Worm (Caenorhabditis elegans): ENCODE results near the gene F11C1.7.

The F11C1.7 gene

DNA sequence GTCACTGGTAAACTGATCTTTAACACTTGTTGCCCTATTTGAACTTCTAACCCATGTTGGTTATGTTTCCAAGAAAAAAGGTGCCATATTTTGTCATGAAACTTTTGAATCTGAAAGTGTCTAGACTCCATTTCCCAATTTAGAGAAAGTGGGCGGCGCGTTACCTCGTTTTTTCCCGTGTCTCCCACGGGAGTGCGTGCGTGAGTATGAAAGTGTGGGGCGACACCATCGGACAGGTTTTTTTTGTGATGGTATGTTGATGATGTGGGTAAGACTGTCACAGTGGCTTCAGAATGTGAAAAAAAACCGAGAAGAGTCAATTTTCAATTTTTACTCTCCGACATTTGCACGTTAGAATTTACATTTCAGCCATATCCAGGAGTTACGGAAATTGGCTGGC lies 16.6 kb downstream of the F11C1.7 start:
- TF ChIP-seq ceh-13 (GFP tag; optimal IDR thresholded peaks at IDR 0.05) (no peak), tbx-37 (GFP tag; conservative IDR thresholded peaks at IDR 0.05) (no peak), B0310.2 (tag; optimal IDR thresholded peaks at IDR 0.05) (no peak), ets-7 (tag; optimal IDR thresholded peaks at IDR 0.05) (no peak), ama-1 (optimal IDR thresholded peaks at IDR 0.05) (no peak), sea-1 (GFP tag; conservative IDR thresholded peaks at IDR 0.05) (no peak), tra-4 (tag; optimal IDR thresholded peaks at IDR 0.05) (no peak), aly-1 (tag; optimal IDR thresholded peaks at IDR 0.05) (no peak), hmbx-1 (tag; optimal IDR thresholded peaks at IDR 0.05) (no peak), hnd-1 (tag; optimal IDR thresholded peaks at IDR 0.05) (no peak), tbx-11 (GFP tag; IDR thresholded peaks at IDR 0.05) (no peak), F13C5.2 (tag; optimal IDR thresholded peaks at IDR 0.05) (no peak), scrt-1 (GFP tag; IDR thresholded peaks at IDR 0.05) (no peak), ceh-36 (tag; optimal IDR thresholded peaks at IDR 0.05) (no peak), pes-1 (GFP tag; IDR thresholded peaks at IDR 0.05) (no peak)

DNA sequence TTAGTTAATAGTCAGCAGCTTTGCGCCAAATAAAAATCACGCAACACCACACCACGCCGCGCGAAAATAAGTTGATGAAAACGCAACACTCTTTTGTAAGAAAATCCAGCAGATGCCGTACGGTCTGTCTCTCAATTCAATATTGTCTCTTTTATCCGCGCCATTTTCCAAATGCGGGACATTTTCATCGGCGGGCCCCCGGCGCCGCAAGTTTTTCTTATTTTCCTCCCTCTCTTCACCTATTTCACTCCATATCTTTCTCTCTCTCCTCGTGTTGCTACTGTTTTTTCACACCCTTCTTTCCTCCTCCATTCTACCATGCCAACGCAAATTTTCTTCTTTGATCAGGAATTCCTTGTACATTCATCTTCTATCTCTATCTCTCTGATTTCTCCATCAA lies 17.2 kb downstream of the F11C1.7 start:
- TF ChIP-seq F13C5.2 (tag; optimal IDR thresholded peaks at IDR 0.05) (no peak), pes-1 (GFP tag; IDR thresholded peaks at IDR 0.05) (no peak), tbx-11 (GFP tag; IDR thresholded peaks at IDR 0.05) (no peak), ets-7 (tag; optimal IDR thresholded peaks at IDR 0.05) (no peak), tbx-37 (GFP tag; conservative IDR thresholded peaks at IDR 0.05) (no peak), ceh-36 (tag; optimal IDR thresholded peaks at IDR 0.05) (no peak), B0310.2 (tag; optimal IDR thresholded peaks at IDR 0.05) (no peak), aly-1 (tag; optimal IDR thresholded peaks at IDR 0.05) (no peak), flt-1 (GFP tag; IDR thresholded peaks at IDR 0.05) (no peak), scrt-1 (GFP tag; IDR thresholded peaks at IDR 0.05) (no peak), sea-1 (GFP tag; conservative IDR thresholded peaks at IDR 0.05) (no peak), ama-1 (optimal IDR thresholded peaks at IDR 0.05) (no peak), hmbx-1 (tag; optimal IDR thresholded peaks at IDR 0.05) (no peak), hmg-4 (GFP tag; optimal IDR thresholded peaks at IDR 0.05) (no peak), ceh-13 (GFP tag; optimal IDR thresholded peaks at IDR 0.05) (no peak), tra-4 (tag; optimal IDR thresholded peaks at IDR 0.05) (no peak)

DNA sequence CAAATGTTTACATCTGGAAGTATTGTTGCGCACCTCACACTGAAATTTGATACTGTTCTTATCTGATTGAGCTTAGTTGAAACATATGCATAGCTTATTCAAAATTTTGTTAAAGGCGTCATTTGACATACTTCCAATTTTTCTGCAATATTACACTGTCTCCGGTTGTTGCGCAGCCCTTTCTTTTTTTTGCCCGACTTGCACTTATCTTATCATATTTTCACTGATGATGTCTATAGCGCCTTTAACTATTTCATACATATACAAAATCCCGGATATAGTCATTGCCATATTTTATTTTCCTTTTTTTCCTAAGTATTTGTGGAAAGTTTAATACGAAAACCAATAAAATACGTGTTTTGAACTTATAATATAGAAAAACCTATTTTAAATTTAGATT lies 17.6 kb downstream of the F11C1.7 start:
- no peak for TF ChIP-seq hmbx-1 (tag; optimal IDR thresholded peaks at IDR 0.05)
- no peak for TF ChIP-seq B0310.2 (tag; optimal IDR thresholded peaks at IDR 0.05)
- no peak for TF ChIP-seq tbx-11 (GFP tag; IDR thresholded peaks at IDR 0.05)
- no peak for TF ChIP-seq F13C5.2 (tag; optimal IDR thresholded peaks at IDR 0.05)
- no peak for TF ChIP-seq scrt-1 (GFP tag; IDR thresholded peaks at IDR 0.05)
- no peak for TF ChIP-seq pes-1 (GFP tag; IDR thresholded peaks at IDR 0.05)
- TF ChIP-seq tbx-37 (GFP tag; conservative IDR thresholded peaks at IDR 0.05), result no peak
- no peak for TF ChIP-seq tra-4 (tag; optimal IDR thresholded peaks at IDR 0.05)
- no peak for TF ChIP-seq flt-1 (GFP tag; IDR thresholded peaks at IDR 0.05)
- TF ChIP-seq sea-1 (GFP tag; conservative IDR thresholded peaks at IDR 0.05), result no peak
- TF ChIP-seq ceh-36 (tag; optimal IDR thresholded peaks at IDR 0.05), result no peak
- TF ChIP-seq ets-7 (tag; optimal IDR thresholded peaks at IDR 0.05), result no peak
- TF ChIP-seq ceh-13 (GFP tag; optimal IDR thresholded peaks at IDR 0.05), result no peak
- TF ChIP-seq hnd-1 (tag; optimal IDR thresholded peaks at IDR 0.05), result no peak
- no peak for TF ChIP-seq hmg-4 (GFP tag; optimal IDR thresholded peaks at IDR 0.05)
- no peak for TF ChIP-seq aly-1 (tag; optimal IDR thresholded peaks at IDR 0.05)
- TF ChIP-seq ama-1 (optimal IDR thresholded peaks at IDR 0.05), result no peak

DNA sequence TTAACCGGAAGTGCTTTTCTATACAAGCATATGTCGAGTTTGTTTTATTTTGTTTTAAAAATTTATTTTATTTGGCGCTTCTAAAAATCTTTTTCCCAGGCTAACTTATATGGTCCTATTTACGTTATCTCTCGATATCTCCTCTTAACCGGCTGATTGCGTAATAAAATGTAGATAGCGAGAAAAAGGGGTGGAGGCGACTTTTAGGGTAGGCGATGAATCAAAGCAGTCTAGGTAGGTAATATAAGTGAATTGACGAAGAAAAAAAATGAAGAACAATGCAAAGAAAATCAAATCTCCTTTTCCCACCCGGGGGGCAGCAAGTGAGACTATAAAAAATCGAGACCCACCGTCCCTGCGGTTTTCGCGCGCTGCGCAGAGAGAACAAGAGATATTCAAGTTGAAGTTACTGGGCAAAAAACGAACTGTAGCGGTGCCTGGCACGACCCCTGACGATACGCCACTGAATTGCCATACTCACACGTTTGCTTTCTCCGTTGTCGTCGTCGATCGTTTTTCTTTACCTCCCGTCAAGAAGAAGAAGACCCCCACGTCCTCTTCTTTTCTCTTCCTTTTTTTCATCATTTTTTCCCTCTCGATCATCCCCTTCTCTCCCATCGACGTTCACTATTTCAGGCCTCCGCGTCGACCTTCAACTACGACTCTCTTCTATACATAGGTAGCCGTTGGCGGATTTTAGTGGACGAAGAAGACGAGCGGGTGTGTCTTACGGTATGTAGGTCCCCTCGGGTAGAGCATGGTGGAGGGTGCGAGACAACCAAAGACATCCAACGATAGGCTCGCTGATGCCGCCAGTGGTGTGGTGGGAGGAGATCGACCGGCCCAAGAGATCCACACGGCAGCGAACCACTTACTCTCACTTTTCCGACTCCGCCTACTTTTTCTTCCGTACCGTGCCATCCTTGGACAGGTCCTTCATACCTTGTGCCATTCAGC lies 19.0 kb downstream of the F11C1.7 start, which contains the start of gene nhr-25:
nhr-25 (plus strand) TSS at position 637 of the 957 bp plus-strand sequence.
- TF ChIP-seq scrt-1 (GFP tag; IDR thresholded peaks at IDR 0.05) (no peak), hmg-4 (GFP tag; optimal IDR thresholded peaks at IDR 0.05) (peak; percentile 39), ets-7 (tag; optimal IDR thresholded peaks at IDR 0.05) (peak; percentile 25), flt-1 (GFP tag; IDR thresholded peaks at IDR 0.05) (0 out of 2 replicates have a peak, but pooled peaks have one; percentile 6)

DNA sequence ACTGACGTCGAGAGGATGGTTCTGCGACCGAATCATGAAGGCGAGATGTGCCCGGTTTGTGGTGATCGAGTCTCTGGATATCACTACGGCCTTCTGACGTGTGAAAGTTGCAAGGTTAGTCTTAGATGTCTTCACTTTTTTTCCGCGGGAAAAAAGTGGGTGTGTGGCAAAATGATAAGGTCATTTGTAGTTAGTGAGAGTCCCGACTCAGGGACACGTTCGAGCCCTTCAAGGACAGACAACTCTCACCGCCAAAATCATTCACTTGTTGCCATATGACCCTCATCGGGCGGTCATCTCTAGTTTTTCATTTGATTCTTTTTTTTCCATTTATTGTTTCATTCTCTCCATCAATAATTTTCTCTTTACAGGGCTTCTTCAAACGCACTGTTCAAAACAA lies 19.8 kb downstream of the F11C1.7 start:
- TF ChIP-seq aly-1 (tag; optimal IDR thresholded peaks at IDR 0.05) (no peak), ceh-36 (tag; optimal IDR thresholded peaks at IDR 0.05) (no peak), sea-1 (GFP tag; conservative IDR thresholded peaks at IDR 0.05) (no peak), hmg-4 (GFP tag; optimal IDR thresholded peaks at IDR 0.05) (no peak), ets-7 (tag; optimal IDR thresholded peaks at IDR 0.05) (no peak), F13C5.2 (tag; optimal IDR thresholded peaks at IDR 0.05) (no peak), hnd-1 (tag; optimal IDR thresholded peaks at IDR 0.05) (no peak), ama-1 (optimal IDR thresholded peaks at IDR 0.05) (no peak), hmbx-1 (tag; optimal IDR thresholded peaks at IDR 0.05) (no peak), flt-1 (GFP tag; IDR thresholded peaks at IDR 0.05) (no peak), tra-4 (tag; optimal IDR thresholded peaks at IDR 0.05) (no peak), pes-1 (GFP tag; IDR thresholded peaks at IDR 0.05) (no peak), ceh-13 (GFP tag; optimal IDR thresholded peaks at IDR 0.05) (no peak), tbx-37 (GFP tag; conservative IDR thresholded peaks at IDR 0.05) (no peak), tbx-11 (GFP tag; IDR thresholded peaks at IDR 0.05) (no peak), scrt-1 (GFP tag; IDR thresholded peaks at IDR 0.05) (no peak), B0310.2 (tag; optimal IDR thresholded peaks at IDR 0.05) (no peak)

DNA sequence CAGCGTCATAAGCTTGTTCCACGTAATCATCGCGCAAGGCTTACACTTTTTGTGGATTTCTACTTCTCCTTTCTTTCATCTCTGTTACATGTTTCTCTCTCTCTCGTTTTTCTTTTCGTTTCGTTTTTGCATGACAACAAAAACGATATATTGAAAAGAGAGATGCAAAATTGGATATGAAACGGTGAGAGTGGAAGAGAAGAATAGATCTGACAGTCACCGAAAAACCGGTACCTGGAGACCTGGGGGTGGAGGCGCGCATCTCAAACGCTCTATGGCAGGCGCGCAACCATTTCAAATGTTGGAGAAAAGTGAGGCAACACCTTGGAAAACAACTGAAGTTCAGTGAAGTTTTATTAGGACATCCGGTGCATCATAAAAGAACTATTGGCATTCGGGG lies 20.5 kb downstream of the F11C1.7 start:
- TF ChIP-seq hmbx-1 (tag; optimal IDR thresholded peaks at IDR 0.05), result no peak
- no peak for TF ChIP-seq hnd-1 (tag; optimal IDR thresholded peaks at IDR 0.05)
- no peak for TF ChIP-seq F13C5.2 (tag; optimal IDR thresholded peaks at IDR 0.05)
- no peak for TF ChIP-seq tra-4 (tag; optimal IDR thresholded peaks at IDR 0.05)
- no peak for TF ChIP-seq pes-1 (GFP tag; IDR thresholded peaks at IDR 0.05)
- TF ChIP-seq sea-1 (GFP tag; conservative IDR thresholded peaks at IDR 0.05), result no peak
- no peak for TF ChIP-seq hmg-4 (GFP tag; optimal IDR thresholded peaks at IDR 0.05)
- no peak for TF ChIP-seq tbx-37 (GFP tag; conservative IDR thresholded peaks at IDR 0.05)
- no peak for TF ChIP-seq scrt-1 (GFP tag; IDR thresholded peaks at IDR 0.05)
- TF ChIP-seq ceh-36 (tag; optimal IDR thresholded peaks at IDR 0.05), result no peak
- TF ChIP-seq tbx-11 (GFP tag; IDR thresholded peaks at IDR 0.05), result no peak
- TF ChIP-seq B0310.2 (tag; optimal IDR thresholded peaks at IDR 0.05), result no peak

Measured in whole organism, early embryonic.